Worm (Caenorhabditis elegans): ENCODE data around the gene Y50D7A.10.

- TF ChIP-seq ama-1 (optimal IDR thresholded peaks at IDR 0.05) (no peak), saeg-2 (GFP tag; IDR thresholded peaks at IDR 0.05) (no peak), fos-1 (tag; optimal IDR thresholded peaks at IDR 0.05) (no peak), nhr-76 (tag; optimal IDR thresholded peaks at IDR 0.05) (no peak), attf-4 (tag; optimal IDR thresholded peaks at IDR 0.05) (no peak)
These were observed 20.7 kb upstream of the Y50D7A.10 start, which contains the start of gene Y50D7A.13 for ce11 chrIII:294527-294926.

Data from whole organism, L4 larva.